Fruit fly (Drosophila melanogaster) whole organism, adult: ENCODE data around the gene CG32240.

Experiments
- CG11617 ChIP-seq: fragments of 200-800 bp; sonication (Bioruptor generic); optimal IDR thresholded peaks from 2 replicates; lab custom pipeline; 2017; ENCODE audit warnings: mild to moderate bottlenecking, missing biosample characterization, missing genetic modification reagents, missing genetic modification characterization
- CG12768 ChIP-seq: fragments of 200-800 bp; sonication (Bioruptor generic); optimal IDR thresholded peaks from 2 replicates; lab custom pipeline; 2017; ENCODE audit warnings: missing biosample characterization, missing genetic modification characterization, mild to moderate bottlenecking, moderate library complexity, missing genetic modification reagents
- CG14711 ChIP-seq: fragments of 200-800 bp; sonication (Bioruptor generic); optimal IDR thresholded peaks from 2 replicates; lab custom pipeline; 2018; ENCODE audit warnings: missing biosample characterization, mild to moderate bottlenecking, missing genetic modification characterization, moderate library complexity
- CG1620 ChIP-seq: fragments of 200-800 bp; sonication (Bioruptor generic); optimal IDR thresholded peaks from 2 replicates; lab custom pipeline; 2016; ENCODE audit warnings: missing biosample characterization, missing genetic modification characterization
- CG33017 ChIP-seq: fragments of 200-800 bp; sonication (Bioruptor generic); optimal IDR thresholded peaks from 2 replicates; lab custom pipeline; 2018; ENCODE audit warnings: missing biosample characterization, mild to moderate bottlenecking, missing genetic modification characterization, moderate library complexity
- CG5204 ChIP-seq: fragments of 200-800 bp; sonication (Bioruptor generic); optimal IDR thresholded peaks from 2 replicates; lab custom pipeline; 2016; ENCODE audit warnings: missing biosample characterization, missing genetic modification characterization
- CG7045 ChIP-seq: fragments of 200-800 bp; sonication (Bioruptor generic); optimal IDR thresholded peaks from 2 replicates; lab custom pipeline; 2017; ENCODE audit warnings: missing biosample characterization, mild to moderate bottlenecking, missing genetic modification characterization
- CG7101 ChIP-seq: fragments of 200-800 bp; sonication (Bioruptor generic); optimal IDR thresholded peaks from 2 replicates; lab custom pipeline; 2018; ENCODE audit warnings: missing biosample characterization, mild to moderate bottlenecking, missing genetic modification characterization, moderate library complexity
- Clk ChIP-seq: fragments of 200-800 bp; sonication (Bioruptor generic); optimal IDR thresholded peaks from 2 replicates; lab custom pipeline; 2017; ENCODE audit warnings: missing biosample characterization, missing genetic modification characterization
- Crg-1 ChIP-seq: fragments of 200-800 bp; sonication (Bioruptor generic); optimal IDR thresholded peaks from 2 replicates; lab custom pipeline; 2016; ENCODE audit warnings: missing biosample characterization, missing genetic modification characterization
- Hr96 ChIP-seq: fragments of 200-800 bp; sonication (Bioruptor generic); optimal IDR thresholded peaks from 2 replicates; lab custom pipeline; 2016; ENCODE audit warnings: missing biosample characterization, missing genetic modification characterization
- Mnt ChIP-seq: fragments of 200-800 bp; sonication (Bioruptor generic); optimal IDR thresholded peaks from 2 replicates; lab custom pipeline; 2016; ENCODE audit warnings: missing biosample characterization, mild to moderate bottlenecking, missing genetic modification characterization
- bab1 ChIP-seq: fragments of 200-800 bp; sonication (Bioruptor generic); optimal IDR thresholded peaks from 3 replicates; lab custom pipeline; 2019; ENCODE audit warnings: missing biosample characterization, mild to moderate bottlenecking, missing genetic modification characterization, moderate library complexity
- cic ChIP-seq: fragments of 200-800 bp; sonication (Bioruptor generic); optimal IDR thresholded peaks from 2 replicates; lab custom pipeline; 2017; ENCODE audit warnings: missing biosample characterization, mild to moderate bottlenecking, missing genetic modification characterization, moderate library complexity
- cnc ChIP-seq, 2 experiments: fragments of >200 bp; optimal IDR thresholded peaks; 2 replicates each; lab custom pipeline; 2017
- kay ChIP-seq: fragments of 200-800 bp; sonication (Bioruptor generic); peaks from one replicate; lab custom pipeline; 2016; ENCODE audit warnings: missing biosample characterization, missing genetic modification characterization, borderline replicate concordance
- ovo ChIP-seq: fragments of 200-800 bp; sonication (Bioruptor generic); optimal IDR thresholded peaks from 2 replicates; lab custom pipeline; 2016; ENCODE audit warnings: missing biosample characterization, missing genetic modification characterization
- pad ChIP-seq: fragments of 200-800 bp; sonication (Bioruptor generic); optimal IDR thresholded peaks from 3 replicates; lab custom pipeline; 2017; ENCODE audit warnings: missing biosample characterization, missing genetic modification characterization, mild to moderate bottlenecking, moderate library complexity, missing genetic modification reagents
- tj ChIP-seq: fragments of 200-800 bp; sonication (Bioruptor generic); optimal IDR thresholded peaks from 3 replicates; lab custom pipeline; 2017; ENCODE audit warnings: missing biosample characterization, mild to moderate bottlenecking, missing genetic modification characterization, moderate library complexity
- toe ChIP-seq: fragments of 200-800 bp; sonication (Bioruptor generic); optimal IDR thresholded peaks from 2 replicates; lab custom pipeline; 2016; ENCODE audit warnings: missing biosample characterization, missing genetic modification characterization

Gene CG32240

dm6 chr3L:4406653-4407257, 25.3 kb upstream of the CG32240 start, which contains the start of gene TP53INP:
TSS of gene TP53INP (plus strand) at chr3L:4406943.
- TF ChIP-seq CG1620 (GFP tag; lab: Kevin White, UChicago) (no peak), CG12768 (GFP tag; lab: Kevin White, UChicago) (peak; percentile 63), CG5204 (peak; percentile 59), kay (GFP tag; lab: Kevin White, UChicago) (peak; percentile 88), ovo (GFP tag; lab: Kevin White, UChicago) (no peak), CG7101 (tag; lab: Kevin White, UChicago) (peak; percentile 65), Mnt (GFP tag; lab: Kevin White, UChicago) (peak; percentile 7), tj (GFP tag; lab: Kevin White, UChicago) (peak; percentile 45), pad (peak; percentile 62), bab1 (GFP tag; lab: Kevin White, UChicago) (peak; percentile 52), Clk (GFP tag; lab: Kevin White, UChicago) (peak; percentile 34), cic (GFP tag; lab: Kevin White, UChicago) (no peak), toe (peak; percentile 46), CG7045 (peak; percentile 63), Crg-1 (peak; percentile 53), CG33017 (tag; lab: Kevin White, UChicago) (peak; percentile 65), CG14711 (peak; percentile 58), cnc (optimal IDR thresholded peaks at IDR 0.05; lab: Kevin White, UChicago) (no peak), CG11617 (GFP tag; lab: Kevin White, UChicago) (peak; percentile 74), Hr96 (GFP tag; lab: Kevin White, UChicago) (no peak)

- no peak for TF ChIP-seq CG11617 (GFP tag; lab: Kevin White, UChicago)
- TF ChIP-seq Mnt (GFP tag; lab: Kevin White, UChicago): peak; percentile 95
Measured at dm6 chr3L:4405922-4406321, 24.5 kb upstream of the CG32240 start, which contains the start of gene CG15019. TSS of gene CG15019 (minus strand) at chr3L:4406059.

- TF ChIP-seq cnc (optimal IDR thresholded peaks at IDR 0.05; lab: Kevin White, UChicago) (no peak), toe (peak; percentile 70), bab1 (GFP tag; lab: Kevin White, UChicago) (peak; percentile 54), Hr96 (GFP tag; lab: Kevin White, UChicago) (peak; percentile 42), cic (GFP tag; lab: Kevin White, UChicago) (no peak), pad (peak; percentile 10), CG5204 (no peak), CG14711 (no peak), CG1620 (GFP tag; lab: Kevin White, UChicago) (peak; percentile 43), kay (GFP tag; lab: Kevin White, UChicago) (no peak), ovo (GFP tag; lab: Kevin White, UChicago) (no peak), tj (GFP tag; lab: Kevin White, UChicago) (no peak), CG11617 (GFP tag; lab: Kevin White, UChicago) (no peak), Mnt (GFP tag; lab: Kevin White, UChicago) (peak; percentile 8), CG7045 (no peak), CG33017 (tag; lab: Kevin White, UChicago) (peak; percentile 24), CG7101 (tag; lab: Kevin White, UChicago) (peak; percentile 30), CG12768 (GFP tag; lab: Kevin White, UChicago) (no peak), Crg-1 (no peak), Clk (GFP tag; lab: Kevin White, UChicago) (peak; percentile 9)
Measured at dm6 chr3L:4403180-4403769, 21.8 kb upstream of the CG32240 start, which contains the start of gene Syx17. TSS of gene Syx17 (plus strand) at chr3L:4403487.

- no peak for TF ChIP-seq CG11617 (GFP tag; lab: Kevin White, UChicago)
- no peak for TF ChIP-seq CG7101 (tag; lab: Kevin White, UChicago)
- no peak for TF ChIP-seq pad
- TF ChIP-seq CG5204: no peak
- TF ChIP-seq CG14711: no peak
- TF ChIP-seq bab1 (GFP tag; lab: Kevin White, UChicago): no peak
- TF ChIP-seq cnc (optimal IDR thresholded peaks at IDR 0.05; lab: Kevin White, UChicago): no peak
- no peak for TF ChIP-seq Crg-1
- no peak for TF ChIP-seq CG1620 (GFP tag; lab: Kevin White, UChicago)
- TF ChIP-seq Hr96 (GFP tag; lab: Kevin White, UChicago): no peak
- TF ChIP-seq tj (GFP tag; lab: Kevin White, UChicago): no peak
- TF ChIP-seq CG7045: no peak
- TF ChIP-seq kay (GFP tag; lab: Kevin White, UChicago): no peak
Measured at dm6 chr3L:4401241-4401640, 19.8 kb upstream of the CG32240 start.

dm6 chr3L:4399905-4400304, 18.5 kb upstream of the CG32240 start:
- no peak for TF ChIP-seq CG11617 (GFP tag; lab: Kevin White, UChicago)
- TF ChIP-seq tj (GFP tag; lab: Kevin White, UChicago): no peak
- TF ChIP-seq CG14711: no peak
- TF ChIP-seq Hr96 (GFP tag; lab: Kevin White, UChicago): no peak
- TF ChIP-seq CG1620 (GFP tag; lab: Kevin White, UChicago): no peak
- TF ChIP-seq pad: no peak
- no peak for TF ChIP-seq CG5204
- no peak for TF ChIP-seq CG7101 (tag; lab: Kevin White, UChicago)
- no peak for TF ChIP-seq kay (GFP tag; lab: Kevin White, UChicago)
- no peak for TF ChIP-seq ovo (GFP tag; lab: Kevin White, UChicago)
- no peak for TF ChIP-seq cic (GFP tag; lab: Kevin White, UChicago)
- no peak for TF ChIP-seq toe
- TF ChIP-seq bab1 (GFP tag; lab: Kevin White, UChicago): no peak
- no peak for TF ChIP-seq cnc (optimal IDR thresholded peaks at IDR 0.05; lab: Kevin White, UChicago)
- TF ChIP-seq CG33017 (tag; lab: Kevin White, UChicago): no peak
- TF ChIP-seq CG7045: no peak
- no peak for TF ChIP-seq Mnt (GFP tag; lab: Kevin White, UChicago)
- no peak for TF ChIP-seq Clk (GFP tag; lab: Kevin White, UChicago)
- TF ChIP-seq Crg-1: no peak
